Worm (Caenorhabditis elegans) whole organism, young adult: ENCODE data around the gene ZC449.5.
A peak's percentile ranks its signal among the peaks of the same experiment; 100 is the strongest.

Source experiments
- B0261.1 ChIP-seq: sonication (generic microtip); optimal IDR thresholded peaks from 2 replicates; lab custom pipeline; 2016; ENCODE audit warnings: mild to moderate bottlenecking, missing genetic modification characterization, moderate library complexity, missing compliant biosample characterization
- B0336.3 ChIP-seq: fragments of 200-800 bp; sonication (Bioruptor generic); IDR thresholded peaks from 2 replicates; pipeline ENCODE4 v1.3.6; 2022; ENCODE audit warnings: missing genetic modification characterization, missing compliant biosample characterization
- F49E8.2 ChIP-seq: sonication (generic microtip); optimal IDR thresholded peaks from 3 replicates; lab custom pipeline; 2017; ENCODE audit warnings: missing genetic modification characterization, mild to moderate bottlenecking, missing compliant biosample characterization, antibody characterized with exemption, moderate library complexity; ENCODE audit not compliant: insufficient read depth
- K11D2.4 ChIP-seq: fragments of 200-800 bp; sonication (Bioruptor generic); IDR thresholded peaks from 2 replicates; pipeline ENCODE4 v1.3.6; 2022; ENCODE audit warnings: missing genetic modification reagents, missing genetic modification characterization, missing compliant biosample characterization
- T26A5.8 ChIP-seq: sonication (generic microtip); optimal IDR thresholded peaks from 2 replicates; lab custom pipeline; 2016; ENCODE audit warnings: missing genetic modification characterization, missing compliant biosample characterization
- Y53G8AR.9 ChIP-seq: fragments of 200-800 bp; sonication (Bioruptor generic); conservative IDR thresholded peaks from 2 replicates; pipeline ENCODE4 v1.3.6; 2022; ENCODE audit warnings: missing genetic modification reagents, missing genetic modification characterization, missing compliant biosample characterization
- Y95B8A.8 ChIP-seq: fragments of 200-800 bp; sonication (Bioruptor generic); IDR thresholded peaks from 2 replicates; pipeline ENCODE4 v1.3.6; 2022; ENCODE audit warnings: missing genetic modification reagents, missing genetic modification characterization, missing compliant biosample characterization
- atf-7 ChIP-seq: sonication (generic microtip); optimal IDR thresholded peaks from 2 replicates; lab custom pipeline; 2017; ENCODE audit warnings: mild to moderate bottlenecking, missing genetic modification characterization, missing compliant biosample characterization
- chd-7 ChIP-seq: sonication (generic microtip); optimal IDR thresholded peaks from 2 replicates; lab custom pipeline; 2016; ENCODE audit warnings: mild to moderate bottlenecking, missing genetic modification characterization, moderate library complexity, missing compliant biosample characterization
- dox-1 ChIP-seq: fragments of 200-800 bp; sonication (Bioruptor generic); IDR thresholded peaks from 2 replicates; pipeline ENCODE4 v1.3.6; 2022; ENCODE audit warnings: missing genetic modification reagents, missing genetic modification characterization, missing compliant biosample characterization
- dpff-1 ChIP-seq: sonication (generic microtip); optimal IDR thresholded peaks from 2 replicates; lab custom pipeline; 2017; ENCODE audit warnings: mild to moderate bottlenecking, missing genetic modification characterization, missing compliant biosample characterization
- dpl-1 ChIP-seq: fragments of 150-350 bp; optimal IDR thresholded peaks from 2 replicates; lab custom pipeline; 2014; ENCODE audit warnings: missing biosample characterization, missing genetic modification reagents, missing genetic modification characterization
- egrh-3 ChIP-seq: fragments of 200-800 bp; sonication (Bioruptor generic); IDR thresholded peaks from 2 replicates; pipeline ENCODE4 v1.3.6; 2022; ENCODE audit warnings: missing genetic modification reagents, missing genetic modification characterization, missing compliant biosample characterization
- ets-4 ChIP-seq: fragments of 200-800 bp; sonication (Bioruptor generic); optimal IDR thresholded peaks from 2 replicates; lab custom pipeline; 2018; ENCODE audit warnings: mild to moderate bottlenecking, missing genetic modification characterization, missing compliant biosample characterization
- gei-17 ChIP-seq: fragments of 200-800 bp; sonication (Bioruptor generic); optimal IDR thresholded peaks from 2 replicates; lab custom pipeline; 2018; ENCODE audit warnings: mild to moderate bottlenecking, missing genetic modification characterization, missing compliant biosample characterization
- him-1 ChIP-seq: sonication (generic microtip); optimal IDR thresholded peaks from 2 replicates; lab custom pipeline; 2016; ENCODE audit warnings: missing genotype, missing genetic modification reagents, missing genetic modification characterization, missing compliant biosample characterization
- hsf-1 ChIP-seq: fragments of 200-800 bp; sonication (Bioruptor generic); IDR thresholded peaks from 2 replicates; pipeline ENCODE4 v1.3.6; 2022; ENCODE audit warnings: missing genetic modification reagents, missing genetic modification characterization, missing compliant biosample characterization
- let-526 ChIP-seq: fragments of 200-800 bp; sonication (Bioruptor generic); IDR thresholded peaks from 2 replicates; pipeline ENCODE4 v1.3.6; 2022; ENCODE audit warnings: missing genetic modification reagents, missing genetic modification characterization, missing compliant biosample characterization
- let-607 ChIP-seq, 2 experiments: fragments of 200-800 bp in 1 of 2; sonication (Bioruptor generic) in 1 of 2; sonication (generic microtip) in 1 of 2; optimal IDR thresholded peaks; 2 replicates each; lab custom pipeline; 2016 to 2018; ENCODE audit warnings: mild to moderate bottlenecking in 2 of 2, missing compliant biosample characterization in 2 of 2, missing genetic modification characterization in 2 of 2, moderate library complexity in 2 of 2, missing genotype in 1 of 2
- lin-40 ChIP-seq: sonication (generic microtip); optimal IDR thresholded peaks from 2 replicates; lab custom pipeline; 2016; ENCODE audit warnings: missing genetic modification characterization, mild to moderate bottlenecking, missing compliant biosample characterization, missing genotype, missing genetic modification reagents
- lsl-1 ChIP-seq: fragments of 200-800 bp; sonication (Bioruptor generic); optimal IDR thresholded peaks from 2 replicates; lab custom pipeline; 2018; ENCODE audit warnings: mild to moderate bottlenecking, missing genetic modification characterization, moderate library complexity, missing compliant biosample characterization
- madf-3 ChIP-seq: fragments of 200-800 bp; sonication (Bioruptor generic); IDR thresholded peaks from 2 replicates; pipeline ENCODE4 v1.3.6; 2022; ENCODE audit warnings: missing genetic modification reagents, missing genetic modification characterization, missing compliant biosample characterization
- madf-8 ChIP-seq: fragments of 200-800 bp; sonication (Bioruptor generic); conservative IDR thresholded peaks from 2 replicates; pipeline ENCODE4 v1.3.6; 2022; ENCODE audit warnings: missing genetic modification reagents, missing genetic modification characterization, missing compliant biosample characterization
- mel-28 ChIP-seq: sonication (generic microtip); optimal IDR thresholded peaks from 2 replicates; lab custom pipeline; 2016; ENCODE audit warnings: borderline replicate concordance, mild to moderate bottlenecking, missing genetic modification characterization, missing compliant biosample characterization
- nfyb-1 ChIP-seq: fragments of 200-800 bp; sonication (Bioruptor generic); IDR thresholded peaks from 2 replicates; pipeline ENCODE4 v1.3.6; 2022; ENCODE audit warnings: missing genetic modification reagents, missing genetic modification characterization, missing compliant biosample characterization
- nhr-27 ChIP-seq: fragments of 200-800 bp; sonication (Bioruptor generic); optimal IDR thresholded peaks from 2 replicates; lab custom pipeline; 2018; ENCODE audit warnings: mild to moderate bottlenecking, missing genetic modification characterization, moderate library complexity, missing compliant biosample characterization
- nhr-80 ChIP-seq: sonication (generic microtip); optimal IDR thresholded peaks from 2 replicates; lab custom pipeline; 2016; ENCODE audit warnings: missing genetic modification characterization, missing compliant biosample characterization
- pha-4 ChIP-seq: fragments of 150-350 bp; sonication (generic microtip); optimal IDR thresholded peaks from 2 replicates; lab custom pipeline; 2014; ENCODE audit warnings: missing biosample characterization, missing genetic modification reagents, missing genetic modification characterization
- rec-8 ChIP-seq, 2 experiments: sonication (generic microtip); optimal IDR thresholded peaks; 2 replicates each; lab custom pipeline; 2016; ENCODE audit warnings: mild to moderate bottlenecking in 2 of 2, missing genetic modification characterization in 2 of 2, missing genetic modification reagents in 2 of 2, missing genotype in 2 of 2, missing biosample characterization in 1 of 2, missing compliant biosample characterization in 1 of 2, moderate library complexity in 1 of 2
- snpc-4 ChIP-seq, 5 experiments: fragments of 150-350 bp in 1 of 5; sonication (generic microtip) in 4 of 5; optimal IDR thresholded peaks; 2 replicates each; lab custom pipeline; 2014 to 2018; ENCODE audit warnings: missing genetic modification characterization in 5 of 5, missing biosample characterization in 3 of 5, antibody characterized with exemption in 2 of 5, mild to moderate bottlenecking in 2 of 5, missing compliant biosample characterization in 2 of 5, missing genotype in 2 of 5, moderate library complexity in 2 of 5, missing genetic modification reagents in 1 of 5
- somi-1 ChIP-seq: fragments of 200-800 bp; sonication (Bioruptor generic); optimal IDR thresholded peaks from 2 replicates; lab custom pipeline; 2018; ENCODE audit warnings: mild to moderate bottlenecking, missing genetic modification characterization, missing compliant biosample characterization
- tbx-9 ChIP-seq: sonication (generic microtip); optimal IDR thresholded peaks from 2 replicates; lab custom pipeline; 2016; ENCODE audit warnings: borderline replicate concordance, missing genetic modification characterization, inconsistent platforms, missing compliant biosample characterization
- tlf-1 ChIP-seq: fragments of 200-800 bp; sonication (Bioruptor generic); optimal IDR thresholded peaks from 2 replicates; lab custom pipeline; 2018; ENCODE audit warnings: mild to moderate bottlenecking, missing genetic modification characterization, missing compliant biosample characterization
- unc-130 ChIP-seq: sonication (generic microtip); optimal IDR thresholded peaks from 2 replicates; lab custom pipeline; 2016; ENCODE audit warnings: missing genetic modification reagents, missing genetic modification characterization, missing compliant biosample characterization
- zfh-2 ChIP-seq: fragments of 200-800 bp; sonication (Bioruptor generic); conservative IDR thresholded peaks from 2 replicates; pipeline ENCODE4 v1.3.6; 2022; ENCODE audit warnings: missing genetic modification reagents, missing genetic modification characterization, missing compliant biosample characterization
- ztf-26 ChIP-seq: sonication (generic microtip); optimal IDR thresholded peaks from 2 replicates; lab custom pipeline; 2017; ENCODE audit warnings: missing genetic modification characterization, missing compliant biosample characterization
- ztf-28 ChIP-seq: fragments of 200-800 bp; sonication (Bioruptor generic); IDR thresholded peaks from 2 replicates; pipeline ENCODE4 v1.3.6; 2022; ENCODE audit warnings: missing genetic modification reagents, missing genetic modification characterization, missing compliant biosample characterization
- ztf-6 ChIP-seq: fragments of 200-800 bp; sonication (Bioruptor generic); IDR thresholded peaks from 2 replicates; pipeline ENCODE4 v1.3.6; 2022; ENCODE audit warnings: missing genetic modification reagents, missing genetic modification characterization, missing compliant biosample characterization

The ZC449.5 gene

DNA sequence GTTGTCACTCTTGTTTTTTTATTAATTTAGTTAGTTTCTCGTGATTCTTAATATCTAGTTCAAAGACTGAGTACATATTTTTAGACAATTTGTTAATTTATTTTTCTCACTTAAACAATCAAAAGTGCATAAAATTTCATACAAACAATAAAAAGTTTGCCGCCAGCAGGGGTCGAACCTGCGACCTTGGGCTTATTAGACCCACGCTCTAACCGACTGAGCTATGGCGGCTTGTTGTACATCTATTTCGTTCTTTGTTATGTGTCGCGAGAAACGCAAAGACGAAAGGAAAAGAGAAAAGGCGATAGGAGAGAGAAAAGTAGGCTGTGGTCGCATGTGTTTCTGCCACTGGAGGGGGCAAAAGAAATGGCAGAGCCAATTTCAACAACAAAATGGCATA, 47.9 kb upstream of the ZC449.5 start (continued):
- TF ChIP-seq B0261.1 (tag; lab: Kevin White, UChicago) (peak; percentile 98), ztf-28 (GFP tag; lab: Robert Waterston, UW) (peak; percentile 74; the same call in 1 of the 2 replicates)

DNA sequence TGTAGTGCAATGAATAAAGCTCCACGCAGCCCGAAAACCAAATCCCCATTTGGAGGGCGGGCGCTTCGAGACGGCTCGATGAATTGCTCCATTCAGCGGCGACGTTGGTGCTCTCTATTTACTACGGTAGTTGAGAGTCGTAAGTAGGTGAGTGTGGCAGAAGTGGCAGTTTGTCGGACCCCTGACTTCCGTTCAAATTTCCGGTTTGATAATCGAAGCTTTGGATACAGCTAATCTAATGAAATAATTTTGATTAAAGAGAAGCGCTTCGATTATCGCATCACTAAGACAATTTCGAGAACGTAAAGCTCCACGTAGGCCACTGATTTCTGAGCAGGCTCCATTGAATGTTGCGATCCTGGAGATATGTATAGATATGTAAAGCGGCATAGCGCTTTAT, 46.9 kb upstream of the ZC449.5 start, which contains the start of gene ets-5:
ets-5 (minus strand) TSS at position 32 of the 400 bp plus-strand sequence.
- no peak for TF ChIP-seq dpff-1 (tag; lab: Kevin White, UChicago)
- 0 out of 2 replicates have a peak, but pooled peaks have one; percentile 28 for TF ChIP-seq let-526 (GFP tag; lab: Robert Waterston, UW)
- TF ChIP-seq dpl-1 = no peak
- no peak for TF ChIP-seq tbx-9 (tag; lab: Kevin White, UChicago)
- TF ChIP-seq, all 124 proteins: peak for 1

DNA sequence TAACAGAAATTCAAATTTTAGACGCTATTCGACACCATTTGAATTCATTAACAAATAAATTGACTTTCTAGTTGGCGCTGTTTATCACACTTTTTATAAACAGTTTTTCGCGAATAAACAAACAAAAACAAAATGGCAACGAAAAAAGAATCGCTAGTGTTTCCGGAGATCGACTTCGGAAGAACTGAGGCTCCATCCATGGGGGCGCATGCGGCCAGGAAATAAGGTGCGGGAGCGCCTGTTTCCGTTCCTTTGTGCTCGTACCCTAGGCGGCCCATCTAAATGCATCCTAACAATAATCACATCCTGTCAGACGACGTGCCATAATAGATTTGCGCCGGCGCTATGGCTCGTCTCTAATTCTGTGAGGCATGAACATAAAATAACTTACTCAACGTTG, 46.5 kb upstream of the ZC449.5 start:
- TF ChIP-seq T26A5.8 (no peak), nhr-80 (tag; lab: Kevin White, UChicago) (no peak), zfh-2 (0 out of 2 replicates have a peak, but pooled peaks have one; percentile 34)

DNA sequence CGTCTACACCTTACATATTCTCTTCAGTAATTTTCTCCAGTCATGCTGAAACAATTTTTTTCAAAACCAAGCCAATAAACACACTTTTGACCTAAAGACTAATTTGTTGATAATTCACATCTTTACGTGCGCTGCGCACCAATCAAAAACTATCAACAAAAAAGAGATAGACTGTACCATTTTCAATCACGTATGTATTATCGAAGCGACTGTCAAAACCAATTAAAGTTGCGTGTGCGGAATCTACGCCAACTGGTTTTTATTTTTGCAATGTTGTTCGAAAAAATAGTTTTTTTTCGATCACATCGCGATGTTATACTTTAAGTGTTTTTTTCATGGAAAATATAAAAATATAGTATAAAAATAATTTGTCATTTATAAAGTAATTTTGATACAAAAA, 41.7 kb upstream of the ZC449.5 start:
- TF ChIP-seq Y95B8A.8 (GFP tag; lab: Robert Waterston, UW) = no peak
- peak; percentile 8 for TF ChIP-seq lin-40
- 0 out of 2 replicates have a peak, but pooled peaks have one; percentile 25 for TF ChIP-seq K11D2.4 (GFP tag; lab: Robert Waterston, UW)

DNA sequence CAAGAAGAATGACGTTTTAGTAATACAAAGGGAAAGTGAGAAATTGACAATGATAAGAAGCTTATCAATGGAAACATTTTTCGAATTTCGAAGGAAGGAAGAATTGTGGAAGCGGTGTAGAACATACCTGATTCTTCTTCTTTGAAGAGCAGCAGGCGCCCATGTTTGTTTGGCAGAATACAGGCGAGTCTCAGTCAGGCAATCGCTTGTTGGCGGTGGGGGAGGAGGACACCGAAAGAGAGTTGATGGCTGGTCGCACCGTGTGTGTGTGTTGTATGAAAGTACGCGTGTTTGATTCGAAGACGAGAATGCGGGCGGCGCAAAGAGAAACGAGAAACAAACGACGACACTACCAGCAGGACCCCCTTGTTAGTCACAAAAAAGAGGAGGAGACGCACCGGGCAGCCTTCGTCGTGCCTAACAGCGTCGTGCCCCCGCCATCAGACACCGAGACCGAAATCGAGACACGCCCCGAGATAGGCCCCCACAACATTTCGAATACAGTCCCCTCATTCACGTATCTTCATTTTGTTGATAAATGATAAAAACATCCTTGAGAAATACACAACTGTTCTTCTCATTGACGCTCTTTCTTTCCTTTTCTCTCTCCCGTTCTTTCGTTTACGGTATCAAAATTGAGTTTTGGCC, 40.2 kb upstream of the ZC449.5 start, which contains the start of gene cal-5:
cal-5 (minus strand) TSS at position 266 of the 648 bp plus-strand sequence.
- TF ChIP-seq ets-4 (GFP tag; lab: Kevin White, UChicago) = peak; percentile 10
- no peak for TF ChIP-seq him-1 (tag; lab: Kevin White, UChicago)
- peak in 1 of 2 experiments; percentile 81 for TF ChIP-seq let-607 (tag; optimal IDR thresholded peaks at IDR 0.05; lab: Kevin White, UChicago)
- peak; percentile 27; the same call in 1 of the 2 replicates for TF ChIP-seq B0336.3
- TF ChIP-seq egrh-3 = peak; percentile 45
- peak; percentile 19 for TF ChIP-seq chd-7 (tag; lab: Kevin White, UChicago)
- no peak for TF ChIP-seq hsf-1
- TF ChIP-seq F49E8.2 = no peak
- peak; percentile 46 for TF ChIP-seq lin-40
- TF ChIP-seq Y53G8AR.9 (GFP tag; lab: Robert Waterston, UW) = no peak
- TF ChIP-seq zfh-2 = peak; percentile 97
- TF ChIP-seq nfyb-1 = peak; percentile 40; the same call in 1 of the 2 replicates
- TF ChIP-seq somi-1 (GFP tag; lab: Kevin White, UChicago) = no peak
- TF ChIP-seq pha-4 (tag; lab: Kevin White, UChicago) = no peak
- no peak for TF ChIP-seq tlf-1
- no peak for TF ChIP-seq mel-28
- no peak for TF ChIP-seq madf-3
- TF ChIP-seq nhr-80 (tag; lab: Kevin White, UChicago) = peak; percentile 94
- peak; percentile 81 for TF ChIP-seq dox-1 (GFP tag; lab: Robert Waterston, UW)
- TF ChIP-seq K11D2.4 (GFP tag; lab: Robert Waterston, UW) = no peak
- TF ChIP-seq rec-8 (tag; optimal IDR thresholded peaks at IDR 0.05; lab: Kevin White, UChicago) = no peak
- TF ChIP-seq lsl-1 (GFP tag; lab: Kevin White, UChicago) = no peak
- no peak for TF ChIP-seq ztf-6 (GFP tag; lab: Robert Waterston, UW)
- TF ChIP-seq atf-7 (tag; lab: Kevin White, UChicago) = peak; percentile 28
- no peak for TF ChIP-seq unc-130 (GFP tag; lab: Kevin White, UChicago)
- no peak for TF ChIP-seq snpc-4 (GFP tag; optimal IDR thresholded peaks at IDR 0.05; lab: Kevin White, UChicago)
- TF ChIP-seq snpc-4 (tag; optimal IDR thresholded peaks at IDR 0.05; lab: Kevin White, UChicago) = peak in 1 of 4 experiments; percentile 13
- peak; percentile 66 for TF ChIP-seq ztf-26 (tag; lab: Kevin White, UChicago)
- TF ChIP-seq madf-8 (GFP tag; lab: Robert Waterston, UW) = no peak
- TF ChIP-seq gei-17 (GFP tag; lab: Kevin White, UChicago) = no peak
- TF ChIP-seq nhr-27 = no peak
